In genomic region chrII:4849885-4850284, ce11 we compare ENCODE assay signal across 2 worm cellular contexts.
TF ChIP-seq lines count a peak whose summit lies in the region.

TSS of gene T23B7.3 (plus strand) at chrII:4850185.

TF ChIP-seq in whole organism, L1 larva, 84 proteins besides CTCF, POLR2A, EP300 and RAD21:
- TF ChIP-seq snu-23 (GFP tag; optimal IDR thresholded peaks at IDR 0.05; lab: Kevin White, UChicago) (no peak), nhr-71 (tag; optimal IDR thresholded peaks at IDR 0.05; lab: Kevin White, UChicago) (peak; percentile 29), fkh-8 (tag; optimal IDR thresholded peaks at IDR 0.05; lab: Kevin White, UChicago) (peak; percentile 25), lir-3 (tag; optimal IDR thresholded peaks at IDR 0.05; lab: Kevin White, UChicago; ENCODE audit: poor library complexity) (no peak)
TF ChIP-seq in whole organism, L1 larva: peak in this region for 2.

TF ChIP-seq in whole organism, mixed stage, embryonic, 35 proteins besides CTCF, POLR2A, EP300 and RAD21:
- TF ChIP-seq ces-1 (GFP tag; optimal IDR thresholded peaks at IDR 0.05; lab: Kevin White, UChicago): peak; percentile 5
- TF ChIP-seq elt-1 (tag; optimal IDR thresholded peaks at IDR 0.05; lab: Kevin White, UChicago; ENCODE audit: borderline replicate concordance, insufficient read depth): no peak

Comparison
In these comparisons a context has a peak if more than half of its experiments do, and no peak if none do; other contexts are left out.
1. Of the 14 proteins assayed by ChIP-seq in both whole organism, L1 larva and whole organism, mixed stage, embryonic: peak only in whole organism, L1 larva: none; only in whole organism, mixed stage, embryonic: ces-1; in both: none; in neither: 13.